Fruit fly (Drosophila melanogaster): ENCODE data around the gene CG4835.

The CG4835 gene

dm6 chr3L:5511959-5512358 lies 32.4 kb downstream of the CG4835 start (continued):
- TF ChIP-seq NC2β (GFP tag; optimal IDR thresholded peaks at IDR 0.05) (peak; percentile 90), CG11504 (tag; optimal IDR thresholded peaks at IDR 0.05) (peak; percentile 81), CG9817 (tag; optimal IDR thresholded peaks at IDR 0.05) (peak; percentile 87), CG2889 (GFP tag; IDR thresholded peaks at IDR 0.05) (no peak), yki (optimal IDR thresholded peaks at IDR 0.05) (no peak), H2.0 (GFP tag; IDR thresholded peaks at IDR 0.05) (peak; percentile 61; the same call in 1 of the 2 replicates), tin (GFP tag; optimal IDR thresholded peaks at IDR 0.05) (peak; percentile 76), Ada2b (GFP tag; IDR thresholded peaks at IDR 0.05) (peak; percentile 80; the same call in 1 of the 2 replicates), Lhr (GFP tag; optimal IDR thresholded peaks at IDR 0.05) (peak; percentile 88), ewg (GFP tag; optimal IDR thresholded peaks at IDR 0.05) (peak; percentile 75), trh (GFP tag; optimal IDR thresholded peaks at IDR 0.05) (peak; percentile 81), ham (GFP tag; IDR thresholded peaks at IDR 0.05) (peak; percentile 65; the same call in 1 of the 2 replicates), chinmo (GFP tag; IDR thresholded peaks at IDR 0.05; ENCODE audit: partially characterized antibody) (peak; percentile 77; the same call in 1 of the 4 replicates), gem (tag; optimal IDR thresholded peaks at IDR 0.05) (peak; percentile 71), CG4360 (GFP tag; IDR thresholded peaks at IDR 0.05) (peak; percentile 28; the same call in 1 of the 2 replicates), ci (GFP tag; IDR thresholded peaks at IDR 0.05) (peak; percentile 99), crp (GFP tag; optimal IDR thresholded peaks at IDR 0.05) (peak in 1 of 2 experiments; percentile 48), CG4707 (GFP tag; optimal IDR thresholded peaks at IDR 0.05) (peak; percentile 86), Vsx1 (GFP tag; optimal IDR thresholded peaks at IDR 0.05) (peak; percentile 92), HHEX (GFP tag; optimal IDR thresholded peaks at IDR 0.05) (peak; percentile 94), HLHmδ (GFP tag; optimal IDR thresholded peaks at IDR 0.05) (no peak), CG14710 (tag; optimal IDR thresholded peaks at IDR 0.05) (no peak), br (optimal IDR thresholded peaks at IDR 0.05) (no peak), tgo (GFP tag; IDR thresholded peaks at IDR 0.05) (peak; percentile 74), Bdp1 (GFP tag; optimal IDR thresholded peaks at IDR 0.05) (peak; percentile 82), dati (GFP tag; IDR thresholded peaks at IDR 0.05) (peak; percentile 54; the same call in 1 of the 2 replicates), odd (GFP tag; optimal IDR thresholded peaks at IDR 0.05) (peak; percentile 93), CG15514 (GFP tag; optimal IDR thresholded peaks at IDR 0.05) (peak; percentile 93), ash1 (GFP tag; optimal IDR thresholded peaks at IDR 0.05) (peak; percentile 80), kni (GFP tag; optimal IDR thresholded peaks at IDR 0.05) (no peak), pho (GFP tag; optimal IDR thresholded peaks at IDR 0.05) (peak; percentile 88), Dad (GFP tag; optimal IDR thresholded peaks at IDR 0.05) (peak; percentile 87), CG8765 (GFP tag; IDR thresholded peaks at IDR 0.05) (no peak), Opbp (GFP tag; IDR thresholded peaks at IDR 0.05; ENCODE audit: partially characterized antibody) (0 out of 3 replicates have a peak, but pooled peaks have one; percentile 33), lab (GFP tag; optimal IDR thresholded peaks at IDR 0.05) (peak; percentile 97), exex (tag; optimal IDR thresholded peaks at IDR 0.05) (peak; percentile 61), Adf1 (GFP tag; IDR thresholded peaks at IDR 0.05) (peak; percentile 53), jing (GFP tag; optimal IDR thresholded peaks at IDR 0.05) (peak; percentile 71), h (optimal IDR thresholded peaks at IDR 0.05) (no peak), CG8089 (GFP tag; optimal IDR thresholded peaks at IDR 0.05) (peak; percentile 82), CG4282 (GFP tag; optimal IDR thresholded peaks at IDR 0.05) (peak; percentile 73), E2f1 (GFP tag; IDR thresholded peaks at IDR 0.05) (peak; percentile 55; the same call in 1 of the 2 replicates), CG9727 (GFP tag; optimal IDR thresholded peaks at IDR 0.05) (peak; percentile 76), CG7745 (tag; optimal IDR thresholded peaks at IDR 0.05) (no peak), MBD-R2 (GFP tag; IDR thresholded peaks at IDR 0.05) (peak; percentile 54; the same call in 1 of the 2 replicates), amos (GFP tag; IDR thresholded peaks at IDR 0.05; ENCODE audit: partially characterized antibody) (no peak; the same call in 1 of the 2 replicates), fu2 (GFP tag; optimal IDR thresholded peaks at IDR 0.05) (peak; percentile 82), CG30020 (tag; optimal IDR thresholded peaks at IDR 0.05) (no peak), so (GFP tag; IDR thresholded peaks at IDR 0.05) (peak; percentile 81), chn (GFP tag; optimal IDR thresholded peaks at IDR 0.05) (peak; percentile 78), knrl (GFP tag; IDR thresholded peaks at IDR 0.05; ENCODE audit: partially characterized antibody) (peak; percentile 55; the same call in 2 of the 3 replicates)

Measured in whole organism, embryonic.